5 fruit fly cellular contexts compared by ENCODE assay signal in genomic region chr3R:25885136-25885535, dm6.
TF ChIP-seq lines count a peak whose summit lies in the region.

No protein-coding gene starts in this region.

- no peak for TF ChIP-seq CTCF in whole organism, embryonic (GFP tag; optimal IDR thresholded peaks at IDR 0.05; lab: Kevin White, UChicago)

TF ChIP-seq in whole organism, adult, 20 proteins besides CTCF, POLR2A, EP300 and RAD21:
- TF ChIP-seq pad (GFP tag; optimal IDR thresholded peaks at IDR 0.05; lab: Kevin White, UChicago) (no peak), CG12768 (GFP tag; optimal IDR thresholded peaks at IDR 0.05; lab: Kevin White, UChicago) (peak; percentile 7)

TF ChIP-seq in whole organism, embryonic, 481 proteins besides CTCF, POLR2A, EP300 and RAD21 (continues in another document):
- TF ChIP-seq C15 (GFP tag; IDR thresholded peaks at IDR 0.05; lab: Robert Waterston, UW) (no peak), CG17568 (GFP tag; optimal IDR thresholded peaks at IDR 0.05; lab: Kevin White, UChicago) (peak; percentile 74), Hr78 (GFP tag; optimal IDR thresholded peaks at IDR 0.05; lab: Kevin White, UChicago) (peak in 1 of 2 experiments; percentile 96), CG12071 (GFP tag; optimal IDR thresholded peaks at IDR 0.05; lab: Kevin White, UChicago) (peak; percentile 24), CG1024 (GFP tag; IDR thresholded peaks at IDR 0.05; lab: Robert Waterston, UW) (peak; percentile 51; the same call in 1 of the 2 replicates), CG17359 (tag; optimal IDR thresholded peaks at IDR 0.05; lab: Kevin White, UChicago) (peak; percentile 5), CG8765 (GFP tag; IDR thresholded peaks at IDR 0.05; lab: Robert Waterston, UW) (no peak), CG11398 (GFP tag; optimal IDR thresholded peaks at IDR 0.05; lab: Kevin White, UChicago) (peak; percentile 30), Pdp1 (GFP tag; optimal IDR thresholded peaks at IDR 0.05; lab: Kevin White, UChicago) (peak in 1 of 2 experiments; percentile 52), bab2 (GFP tag; optimal IDR thresholded peaks at IDR 0.05; lab: Kevin White, UChicago) (peak; percentile 21), CG2202 (tag; optimal IDR thresholded peaks at IDR 0.05; lab: Kevin White, UChicago) (peak; percentile 73), CG2116 (GFP tag; optimal IDR thresholded peaks at IDR 0.05; lab: Kevin White, UChicago) (peak; percentile 1), pfk (GFP tag; optimal IDR thresholded peaks at IDR 0.05; lab: Kevin White, UChicago) (peak; percentile 24), unpg (GFP tag; optimal IDR thresholded peaks at IDR 0.05; lab: Kevin White, UChicago) (peak; percentile 44), Doc2 (GFP tag; IDR thresholded peaks at IDR 0.05; lab: Robert Waterston, UW) (no peak), Med (GFP tag; lab: Kevin White, UChicago) (peak; percentile 38), pita (GFP tag; optimal IDR thresholded peaks at IDR 0.05; lab: Kevin White, UChicago) (no peak), CG12299 (tag; optimal IDR thresholded peaks at IDR 0.05; lab: Kevin White, UChicago) (no peak), CG9932 (GFP tag; IDR thresholded peaks at IDR 0.05; lab: Robert Waterston, UW) (no peak), gsb-n (tag; optimal IDR thresholded peaks at IDR 0.05; lab: Kevin White, UChicago) (peak; percentile 38), sug (tag; optimal IDR thresholded peaks at IDR 0.05; lab: Kevin White, UChicago) (peak; percentile 10), fd96Cb (tag; optimal IDR thresholded peaks at IDR 0.05; lab: Kevin White, UChicago) (no peak), CG3847 (GFP tag; IDR thresholded peaks at IDR 0.05; lab: Robert Waterston, UW) (no peak)

TF ChIP-seq in whole organism, prepupa, 60 proteins besides CTCF, POLR2A, EP300 and RAD21:
- TF ChIP-seq Gug (GFP tag; IDR thresholded peaks at IDR 0.05; lab: Robert Waterston, UW) (no peak), vri (GFP tag; optimal IDR thresholded peaks at IDR 0.05; lab: Kevin White, UChicago) (peak; percentile 81), fkh (GFP tag; optimal IDR thresholded peaks at IDR 0.05; lab: Kevin White, UChicago) (peak; percentile 55)

TF ChIP-seq in whole organism, pupa, 21 proteins besides CTCF, POLR2A, EP300 and RAD21:
- TF ChIP-seq rn (GFP tag; IDR thresholded peaks at IDR 0.05; lab: Robert Waterston, UW) (no peak), Pif1A (GFP tag; optimal IDR thresholded peaks at IDR 0.05; lab: Kevin White, UChicago) (no peak), Ets98B (GFP tag; IDR thresholded peaks at IDR 0.05; lab: Robert Waterston, UW) (no peak), CG8159 (tag; optimal IDR thresholded peaks at IDR 0.05; lab: Kevin White, UChicago) (no peak), EcR (GFP tag; optimal IDR thresholded peaks at IDR 0.05; lab: Kevin White, UChicago) (peak; percentile 8)

TF ChIP-seq in whole organism, wandering third instar larva, 38 proteins besides CTCF, POLR2A, EP300 and RAD21:
- TF ChIP-seq Hnf4 (GFP tag; optimal IDR thresholded peaks at IDR 0.05; lab: Kevin White, UChicago) (no peak), tai (GFP tag; optimal IDR thresholded peaks at IDR 0.05; lab: Kevin White, UChicago) (no peak), CG32264 (GFP tag; optimal IDR thresholded peaks at IDR 0.05; lab: Kevin White, UChicago) (no peak), Rel (GFP tag; optimal IDR thresholded peaks at IDR 0.05; lab: Kevin White, UChicago) (no peak), Rel (tag; optimal IDR thresholded peaks at IDR 0.05; lab: Kevin White, UChicago) (no peak), OdsH (GFP tag; optimal IDR thresholded peaks at IDR 0.05; lab: Kevin White, UChicago) (peak; percentile 51), Sp1 (GFP tag; optimal IDR thresholded peaks at IDR 0.05; lab: Kevin White, UChicago) (peak; percentile 40), foxo (GFP tag; optimal IDR thresholded peaks at IDR 0.05; lab: Kevin White, UChicago) (peak in 1 of 2 experiments; percentile 23), GATAd (GFP tag; optimal IDR thresholded peaks at IDR 0.05; lab: Kevin White, UChicago) (no peak), pan (optimal IDR thresholded peaks at IDR 0.05; lab: Kevin White, UChicago) (no peak), usp (GFP tag; optimal IDR thresholded peaks at IDR 0.05; lab: Kevin White, UChicago) (no peak), brk (GFP tag; optimal IDR thresholded peaks at IDR 0.05; lab: Kevin White, UChicago) (no peak), h (GFP tag; optimal IDR thresholded peaks at IDR 0.05; lab: Kevin White, UChicago) (peak; percentile 38), CG9705 (GFP tag; optimal IDR thresholded peaks at IDR 0.05; lab: Kevin White, UChicago) (peak; percentile 1), ey (GFP tag; optimal IDR thresholded peaks at IDR 0.05; lab: Kevin White, UChicago) (peak; percentile 0), psq (GFP tag; optimal IDR thresholded peaks at IDR 0.05; lab: Kevin White, UChicago) (peak; percentile 20), rgr (GFP tag; optimal IDR thresholded peaks at IDR 0.05; lab: Kevin White, UChicago) (peak; percentile 63), fru (GFP tag; optimal IDR thresholded peaks at IDR 0.05; lab: Kevin White, UChicago) (no peak), HLH106 (tag; optimal IDR thresholded peaks at IDR 0.05; lab: Kevin White, UChicago) (no peak), br (GFP tag; optimal IDR thresholded peaks at IDR 0.05; lab: Kevin White, UChicago) (peak; percentile 46)
